Fruit fly (Drosophila melanogaster) whole organism, embryonic: ENCODE data around the gene CG32813.

Experiments
- Atf-2 ChIP-seq: fragments of 200-800 bp; sonication (Bioruptor generic); optimal IDR thresholded peaks from 2 replicates; lab custom pipeline; 2016; ENCODE audit warnings: missing biosample characterization, missing genetic modification characterization
- Bdp1 ChIP-seq: fragments of 200-800 bp; sonication (Bioruptor generic); optimal IDR thresholded peaks from 3 replicates; lab custom pipeline; 2016; ENCODE audit warnings: missing biosample characterization, missing genetic modification characterization
- CG10543 ChIP-seq: fragments of 200-800 bp; sonication (Bioruptor generic); optimal IDR thresholded peaks from 3 replicates; lab custom pipeline; 2017; ENCODE audit warnings: missing biosample characterization, mild to moderate bottlenecking, missing genetic modification characterization, moderate library complexity
- CG11456 ChIP-seq: fragments of 200-800 bp; sonication (Bioruptor generic); IDR thresholded peaks from 3 replicates; pipeline ENCODE4 v1.3.6; 2022; ENCODE audit warnings: missing biosample characterization, missing genetic modification characterization
- CG11723 ChIP-seq: fragments of 200-800 bp; sonication (Bioruptor generic); optimal IDR thresholded peaks from 2 replicates; lab custom pipeline; 2017; ENCODE audit warnings: missing biosample characterization, mild to moderate bottlenecking, missing genetic modification characterization
- CG14014 ChIP-seq: fragments of 200-800 bp; sonication (Bioruptor generic); IDR thresholded peaks from 2 replicates; pipeline ENCODE4 v1.3.6; 2022; ENCODE audit warnings: missing biosample characterization, missing genetic modification characterization
- CG14050 ChIP-seq: fragments of 200-800 bp; sonication (Bioruptor generic); IDR thresholded peaks from 3 replicates; pipeline ENCODE4 v1.3.6; 2022; ENCODE audit warnings: missing biosample characterization, missing genetic modification characterization
- CG14441 ChIP-seq: fragments of 200-800 bp; sonication (Bioruptor generic); IDR thresholded peaks from 2 replicates; pipeline ENCODE4 v1.3.6; 2022; ENCODE audit warnings: missing biosample characterization, missing genetic modification characterization
- CG17359 ChIP-seq: fragments of 200-800 bp; sonication (Bioruptor generic); optimal IDR thresholded peaks from 3 replicates; lab custom pipeline; 2018; ENCODE audit warnings: missing biosample characterization, mild to moderate bottlenecking, missing genetic modification characterization, moderate library complexity
- CG17361 ChIP-seq: fragments of 200-800 bp; sonication (Bioruptor generic); IDR thresholded peaks from 3 replicates; pipeline ENCODE4 v1.3.6; 2022; ENCODE audit warnings: missing biosample characterization, missing genetic modification characterization
- CG18011 ChIP-seq: fragments of 200-800 bp; sonication (Bioruptor generic); optimal IDR thresholded peaks from 2 replicates; lab custom pipeline; 2017; ENCODE audit warnings: missing biosample characterization, missing genetic modification characterization, mild to moderate bottlenecking, moderate library complexity, missing genotype
- CG2712 ChIP-seq: fragments of 200-800 bp; optimal IDR thresholded peaks from 3 replicates; lab custom pipeline; 2019; ENCODE audit warnings: missing biosample characterization, mild to moderate bottlenecking, missing genetic modification characterization, moderate library complexity
- CG3407 ChIP-seq: fragments of 200-800 bp; sonication (Bioruptor generic); optimal IDR thresholded peaks from 2 replicates; lab custom pipeline; 2018; ENCODE audit warnings: missing biosample characterization, mild to moderate bottlenecking, missing genetic modification characterization
- CG4854 ChIP-seq: fragments of 200-800 bp; sonication (Bioruptor generic); optimal IDR thresholded peaks from 2 replicates; lab custom pipeline; 2016; ENCODE audit warnings: missing biosample characterization, missing genetic modification characterization, inconsistent platforms
- CG7357 ChIP-seq: fragments of 200-800 bp; sonication (Bioruptor generic); IDR thresholded peaks from 3 replicates; pipeline ENCODE4 v1.3.6; 2022; ENCODE audit warnings: missing biosample characterization, missing genetic modification characterization
- CG7556 ChIP-seq: fragments of 200-800 bp; sonication (Bioruptor generic); optimal IDR thresholded peaks from 2 replicates; lab custom pipeline; 2017; ENCODE audit warnings: missing biosample characterization, mild to moderate bottlenecking, missing genetic modification characterization
- CTCF ChIP-seq: fragments of 200-800 bp; sonication (Bioruptor generic); optimal IDR thresholded peaks from 2 replicates; lab custom pipeline; 2017; ENCODE audit warnings: missing biosample characterization, mild to moderate bottlenecking, missing genetic modification characterization, moderate library complexity
- Deaf1 ChIP-seq: fragments of 200-800 bp; optimal IDR thresholded peaks from 3 replicates; lab custom pipeline; 2019; ENCODE audit warnings: missing biosample characterization, mild to moderate bottlenecking, missing genetic modification characterization, moderate library complexity
- Dfd ChIP-seq, 2 experiments: fragments of >200 bp; optimal IDR thresholded peaks; 2 replicates each; lab custom pipeline; 2017; ENCODE audit warnings: missing biosample characterization in 2 of 2, missing genetic modification characterization in 2 of 2
- Eip74EF ChIP-seq, 2 experiments: fragments of 200-800 bp in 1 of 2; fragments of >200 bp in 1 of 2; sonication (Bioruptor generic) in 1 of 2; optimal IDR thresholded peaks; 2 replicates each; lab custom pipeline; 2017 to 2019; ENCODE audit warnings: missing biosample characterization in 2 of 2, missing genetic modification characterization in 2 of 2, mild to moderate bottlenecking in 1 of 2, moderate library complexity in 1 of 2
- H15 ChIP-seq: fragments of 200-800 bp; sonication (Bioruptor generic); IDR thresholded peaks from 3 replicates; pipeline ENCODE4 v1.3.6; 2022; ENCODE audit warnings: missing biosample characterization, missing genetic modification characterization
- MBD-R2 ChIP-seq: fragments of 200-800 bp; sonication (Bioruptor generic); IDR thresholded peaks from 2 replicates; pipeline ENCODE4 v1.3.6; 2022; ENCODE audit warnings: missing biosample characterization, missing genetic modification characterization
- Nf-YB ChIP-seq: fragments of 200-800 bp; sonication (Bioruptor generic); optimal IDR thresholded peaks from 3 replicates; lab custom pipeline; 2019; ENCODE audit warnings: missing biosample characterization, mild to moderate bottlenecking, missing genetic modification characterization, moderate library complexity
- Opbp ChIP-seq: fragments of 200-800 bp; sonication (Bioruptor generic); IDR thresholded peaks from 3 replicates; pipeline ENCODE4 v1.3.6; 2022; ENCODE audit warnings: missing biosample characterization, missing genetic modification characterization; ENCODE audit not compliant: partially characterized antibody
- Poxn ChIP-seq: fragments of 200-800 bp; sonication (Bioruptor generic); IDR thresholded peaks from 2 replicates; pipeline ENCODE4 v1.3.6; 2022; ENCODE audit warnings: missing biosample characterization, missing genetic modification characterization
- Spps ChIP-seq: fragments of 200-800 bp; sonication (Bioruptor generic); optimal IDR thresholded peaks from 2 replicates; lab custom pipeline; 2018; ENCODE audit warnings: missing biosample characterization, mild to moderate bottlenecking, missing genetic modification characterization
- Usf ChIP-seq: fragments of 200-800 bp; sonication (Bioruptor generic); optimal IDR thresholded peaks from 2 replicates; lab custom pipeline; 2017; ENCODE audit warnings: missing genotype, missing biosample characterization, missing genetic modification characterization
- Xrp1 ChIP-seq: fragments of 200-800 bp; sonication (Bioruptor generic); IDR thresholded peaks from 2 replicates; pipeline ENCODE4 v1.3.6; 2022; ENCODE audit warnings: missing biosample characterization, missing genetic modification characterization
- abd-A ChIP-seq: fragments of 200-800 bp; sonication (Bioruptor generic); optimal IDR thresholded peaks from 3 replicates; lab custom pipeline; 2019; ENCODE audit warnings: missing biosample characterization, mild to moderate bottlenecking, missing genetic modification characterization, moderate library complexity
- ac ChIP-seq: fragments of 200-800 bp; sonication (Bioruptor generic); optimal IDR thresholded peaks from 3 replicates; lab custom pipeline; 2017; ENCODE audit warnings: missing biosample characterization, mild to moderate bottlenecking, missing genetic modification characterization
- crp ChIP-seq, 2 experiments: fragments of 200-800 bp; sonication (Bioruptor generic); optimal IDR thresholded peaks; 2 replicates in 1 of 2; 3 replicates in 1 of 2; lab custom pipeline; 2017; ENCODE audit warnings: missing biosample characterization in 2 of 2, missing genetic modification characterization in 2 of 2, mild to moderate bottlenecking in 1 of 2, moderate library complexity in 1 of 2
- dmrt11E ChIP-seq: fragments of 200-800 bp; sonication (Bioruptor generic); optimal IDR thresholded peaks from 3 replicates; lab custom pipeline; 2018; ENCODE audit warnings: missing biosample characterization, mild to moderate bottlenecking, missing genetic modification characterization, moderate library complexity
- dpn ChIP-seq, 2 experiments: fragments of 200-800 bp; sonication (Bioruptor generic); optimal IDR thresholded peaks; 3 replicates each; lab custom pipeline; 2016; ENCODE audit warnings: missing biosample characterization in 2 of 2, missing genetic modification characterization in 2 of 2
- ems ChIP-seq: fragments of 200-800 bp; sonication (Bioruptor generic); optimal IDR thresholded peaks from 3 replicates; lab custom pipeline; 2016; ENCODE audit warnings: missing biosample characterization, missing genetic modification characterization
- eyg ChIP-seq: fragments of 200-800 bp; sonication (Bioruptor generic); optimal IDR thresholded peaks from 3 replicates; lab custom pipeline; 2016; ENCODE audit warnings: missing biosample characterization, missing genetic modification characterization
- fd64A ChIP-seq: fragments of 200-800 bp; sonication (Bioruptor generic); optimal IDR thresholded peaks from 3 replicates; lab custom pipeline; 2018; ENCODE audit warnings: missing biosample characterization, mild to moderate bottlenecking, missing genetic modification characterization
- gce ChIP-seq: fragments of 200-800 bp; sonication (Bioruptor generic); IDR thresholded peaks from 3 replicates; pipeline ENCODE4 v1.3.6; 2022; ENCODE audit warnings: missing biosample characterization, missing genetic modification characterization
- gcm ChIP-seq: fragments of 200-800 bp; sonication (Bioruptor generic); optimal IDR thresholded peaks from 2 replicates; lab custom pipeline; 2019; ENCODE audit warnings: missing biosample characterization, mild to moderate bottlenecking, missing genetic modification characterization, moderate library complexity
- jigr1 ChIP-seq: fragments of 200-800 bp; sonication (Bioruptor generic); IDR thresholded peaks from 3 replicates; pipeline ENCODE4 v1.3.6; 2022; ENCODE audit warnings: missing biosample characterization, missing genetic modification characterization
- nom ChIP-seq: fragments of 200-800 bp; sonication (Bioruptor generic); optimal IDR thresholded peaks from 2 replicates; lab custom pipeline; 2017; ENCODE audit warnings: missing biosample characterization, missing genetic modification characterization, mild to moderate bottlenecking, moderate library complexity, missing genetic modification reagents
- otp ChIP-seq: fragments of 200-800 bp; sonication (Bioruptor generic); IDR thresholded peaks from 3 replicates; pipeline ENCODE4, ENCODE4 v1.3.6; 2022; ENCODE audit warnings: missing biosample characterization, missing genetic modification characterization
- phol ChIP-seq: fragments of 200-800 bp; sonication (Bioruptor generic); optimal IDR thresholded peaks from 3 replicates; lab custom pipeline; 2018; ENCODE audit warnings: missing biosample characterization, mild to moderate bottlenecking, missing genetic modification characterization, moderate library complexity
- seq ChIP-seq: fragments of 200-800 bp; sonication (Bioruptor generic); IDR thresholded peaks from 2 replicates; pipeline ENCODE4 v1.3.6; 2022; ENCODE audit warnings: missing biosample characterization, missing genetic modification characterization
- stwl ChIP-seq: fragments of 200-800 bp; sonication (Bioruptor generic); optimal IDR thresholded peaks from 3 replicates; lab custom pipeline; 2018; ENCODE audit warnings: missing biosample characterization, mild to moderate bottlenecking, missing genetic modification characterization, moderate library complexity
- z ChIP-seq: fragments of 200-800 bp; sonication (Bioruptor generic); IDR thresholded peaks from 3 replicates; pipeline ENCODE4 v1.3.6; 2022; ENCODE audit warnings: missing biosample characterization, missing genetic modification characterization

Gene CG32813

DNA sequence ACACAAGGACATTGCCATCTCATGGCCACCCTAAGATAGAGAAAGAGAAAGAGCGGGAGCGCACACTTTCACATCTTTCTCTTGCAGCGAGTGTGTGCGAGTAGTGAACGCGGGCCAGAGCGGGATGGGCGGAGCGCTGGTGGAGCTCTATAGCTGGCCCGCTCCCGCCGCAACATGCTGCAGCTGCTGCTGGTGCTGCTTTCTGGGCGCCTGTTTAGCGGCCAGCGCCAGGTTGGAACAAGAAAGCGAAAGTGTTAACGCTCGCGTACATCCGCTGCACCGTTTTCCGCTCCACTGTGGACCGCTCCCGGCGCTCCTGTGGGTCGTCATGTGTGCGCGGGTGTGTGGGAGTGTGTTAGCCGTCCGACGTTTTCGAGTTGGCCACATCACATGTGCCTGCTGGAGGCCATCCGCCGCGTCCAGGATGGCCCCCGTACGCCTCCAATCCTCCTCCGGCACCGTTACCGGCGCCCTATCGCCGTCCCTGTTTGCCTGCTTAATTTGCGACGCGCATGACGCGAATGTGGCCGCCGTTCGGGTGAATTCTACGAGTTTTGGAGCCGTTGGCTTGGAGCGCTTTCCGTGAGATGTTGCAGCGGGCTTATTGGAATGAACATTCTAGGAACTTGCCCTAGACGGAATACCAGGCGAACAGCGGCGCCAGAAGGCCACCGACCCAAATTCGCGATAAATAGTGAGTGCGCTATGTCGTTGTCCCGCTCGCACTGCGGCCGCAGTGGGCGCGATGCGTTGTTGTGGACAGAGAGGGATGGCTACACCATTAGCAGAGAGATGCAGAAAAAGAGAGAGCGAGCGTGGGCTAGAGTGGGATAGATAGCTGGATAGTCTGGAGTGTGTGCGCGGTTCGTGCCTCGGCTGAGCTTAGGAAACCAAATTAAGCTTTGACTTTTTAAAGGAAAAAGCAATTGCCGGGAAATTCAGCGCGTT lies 18.6 kb downstream of the CG32813 start (continued):
- TF ChIP-seq seq (no peak), CG10543 (GFP tag; lab: Kevin White, UChicago) (peak; percentile 91), Poxn (no peak), gce (GFP tag; lab: Robert Waterston, UW) (0 out of 3 replicates have a peak, but pooled peaks have one; percentile 9), Usf (no peak), Eip74EF (GFP tag; optimal IDR thresholded peaks at IDR 0.05; lab: Kevin White, UChicago) (peak in 1 of 2 experiments; percentile 35), Deaf1 (tag; lab: Kevin White, UChicago) (peak; percentile 85), CG2712 (tag; lab: Kevin White, UChicago) (peak; percentile 14), stwl (peak; percentile 27), CTCF (peak; percentile 60), CG7357 (GFP tag; lab: Robert Waterston, UW) (no peak), Nf-YB (GFP tag; lab: Kevin White, UChicago) (peak; percentile 59), fd64A (GFP tag; lab: Kevin White, UChicago) (peak; percentile 21), MBD-R2 (GFP tag; lab: Robert Waterston, UW) (peak; percentile 26; the same call in 1 of the 2 replicates), H15 (GFP tag; lab: Robert Waterston, UW) (no peak), Opbp (GFP tag; lab: Robert Waterston, UW) (peak; percentile 52; the same call in 2 of the 3 replicates), CG14050 (GFP tag; lab: Robert Waterston, UW) (no peak), CG4854 (no peak), Atf-2 (GFP tag; lab: Kevin White, UChicago) (no peak), CG14014 (peak; percentile 17; the same call in 1 of the 2 replicates), jigr1 (GFP tag; lab: Robert Waterston, UW) (no peak), CG11456 (GFP tag; lab: Robert Waterston, UW) (no peak), ems (no peak), CG7556 (GFP tag; lab: Kevin White, UChicago) (no peak), eyg (no peak), otp (GFP tag; lab: Robert Waterston, UW) (0 out of 3 replicates have a peak, but pooled peaks have one; percentile 5), phol (tag; lab: Kevin White, UChicago) (no peak), Spps (tag; lab: Kevin White, UChicago) (no peak), crp (GFP tag; optimal IDR thresholded peaks at IDR 0.05; lab: Kevin White, UChicago) (no peak), gcm (GFP tag; lab: Kevin White, UChicago) (peak; percentile 8), CG17361 (GFP tag; lab: Robert Waterston, UW) (no peak), CG18011 (peak; percentile 14), ac (no peak), CG11723 (GFP tag; lab: Kevin White, UChicago) (peak; percentile 27), CG14441 (GFP tag; lab: Robert Waterston, UW) (no peak), CG17359 (no peak), abd-A (tag; lab: Kevin White, UChicago) (peak; percentile 73), nom (GFP tag; lab: Kevin White, UChicago) (peak; percentile 7), dmrt11E (tag; lab: Kevin White, UChicago) (no peak), Dfd (GFP tag; optimal IDR thresholded peaks at IDR 0.05; lab: Kevin White, UChicago) (no peak), dpn (GFP tag; optimal IDR thresholded peaks at IDR 0.05; lab: Kevin White, UChicago) (peak in 1 of 2 experiments; percentile 13), CG3407 (no peak), Bdp1 (GFP tag; lab: Kevin White, UChicago) (peak; percentile 3), z (GFP tag; lab: Robert Waterston, UW) (peak; percentile 37; the same call in 1 of the 3 replicates), Xrp1 (GFP tag; lab: Robert Waterston, UW) (no peak)
